Worm (Caenorhabditis elegans) whole organism, L1 larva: ENCODE measurements around the gene str-102.

Experiments used
- C04F5.9 ChIP-seq: sonication (generic microtip); optimal IDR thresholded peaks from 2 replicates; lab custom pipeline; 2016; ENCODE audit warnings: missing genetic modification characterization, missing compliant biosample characterization
- C34B4.2 ChIP-seq: sonication (generic microtip); optimal IDR thresholded peaks from 2 replicates; lab custom pipeline; 2017; ENCODE audit warnings: mild to moderate bottlenecking, missing genetic modification characterization, missing compliant biosample characterization
- F16B12.6 ChIP-seq: fragments of 150-350 bp; optimal IDR thresholded peaks from 2 replicates; lab custom pipeline; 2014; ENCODE audit warnings: missing biosample characterization, missing genetic modification characterization
- Y116A8C.19 ChIP-seq: sonication (generic microtip); optimal IDR thresholded peaks from 2 replicates; lab custom pipeline; 2016; ENCODE audit warnings: missing compliant biosample characterization, missing genetic modification characterization, borderline replicate concordance
- alr-1 ChIP-seq: fragments of 200-800 bp; sonication (Bioruptor generic); optimal IDR thresholded peaks from 2 replicates; lab custom pipeline; 2018; ENCODE audit warnings: borderline replicate concordance, mild to moderate bottlenecking, missing genetic modification characterization, missing compliant biosample characterization
- ceh-8 ChIP-seq: fragments of 200-800 bp; sonication (Bioruptor generic); optimal IDR thresholded peaks from 2 replicates; lab custom pipeline; 2018; ENCODE audit warnings: mild to moderate bottlenecking, missing genetic modification characterization, moderate library complexity, missing compliant biosample characterization
- ceh-88 ChIP-seq: fragments of 200-800 bp; sonication (Bioruptor generic); IDR thresholded peaks from 2 replicates; pipeline ENCODE4 v1.3.6; 2022; ENCODE audit warnings: missing genetic modification characterization, missing compliant biosample characterization
- ceh-90 ChIP-seq: sonication (generic microtip); optimal IDR thresholded peaks from 2 replicates; lab custom pipeline; 2016; ENCODE audit warnings: missing genetic modification characterization, missing compliant biosample characterization
- efl-1 ChIP-seq, 4 experiments: fragments of 150-350 bp; optimal IDR thresholded peaks in 3 of 4; peaks in 1 of 4; 1 replicate in 1 of 4; 2 replicates in 3 of 4; lab custom pipeline; 2014; ENCODE audit warnings: missing biosample characterization in 2 of 4, missing genetic modification characterization in 2 of 4, missing genetic modification reagents in 2 of 4
- efl-3 ChIP-seq: fragments of 200-800 bp; sonication (Bioruptor generic); optimal IDR thresholded peaks from 2 replicates; lab custom pipeline; 2018; ENCODE audit warnings: mild to moderate bottlenecking, missing genetic modification characterization, missing compliant biosample characterization
- elt-2 ChIP-seq: sonication (generic microtip); optimal IDR thresholded peaks from 2 replicates; lab custom pipeline; 2016; ENCODE audit warnings: missing genetic modification characterization, mild to moderate bottlenecking, inconsistent platforms, missing compliant biosample characterization, missing genetic modification reagents
- elt-3 ChIP-seq, 6 experiments: fragments of 150-350 bp in 1 of 6; sonication (generic microtip); optimal IDR thresholded peaks; 2 replicates each; lab custom pipeline; 2017 to 2018; ENCODE audit warnings: missing biosample characterization in 6 of 6, missing genetic modification characterization in 6 of 6, inconsistent platforms in 1 of 6
- ets-5 ChIP-seq: fragments of 200-800 bp; sonication (Bioruptor generic); IDR thresholded peaks from 2 replicates; pipeline ENCODE4 v1.3.6; 2022; ENCODE audit warnings: missing genetic modification characterization, missing compliant biosample characterization
- fkh-10 ChIP-seq: sonication (generic microtip); optimal IDR thresholded peaks from 2 replicates; lab custom pipeline; 2017; ENCODE audit warnings: missing biosample characterization, missing genetic modification reagents, missing genetic modification characterization
- fkh-4 ChIP-seq: sonication (generic microtip); optimal IDR thresholded peaks from 2 replicates; lab custom pipeline; 2016; ENCODE audit warnings: missing compliant biosample characterization, missing genetic modification characterization, borderline replicate concordance
- jun-1 ChIP-seq: fragments of 150-350 bp; optimal IDR thresholded peaks from 2 replicates; lab custom pipeline; 2014; ENCODE audit warnings: missing biosample characterization, missing genetic modification reagents, missing genetic modification characterization
- lin-13 ChIP-seq: fragments of 150-350 bp; optimal IDR thresholded peaks from 2 replicates; lab custom pipeline; 2014; ENCODE audit warnings: missing biosample characterization, missing genetic modification reagents, missing genetic modification characterization
- lin-14 ChIP-seq: fragments of 200-800 bp; sonication (Bioruptor generic); optimal IDR thresholded peaks from 2 replicates; lab custom pipeline; 2018; ENCODE audit warnings: mild to moderate bottlenecking, missing genetic modification characterization, moderate library complexity, missing compliant biosample characterization
- lin-35 ChIP-seq, 2 experiments: fragments of 150-350 bp; optimal IDR thresholded peaks; 2 replicates each; lab custom pipeline; 2014; ENCODE audit warnings: missing biosample characterization in 2 of 2, missing genetic modification characterization in 2 of 2, missing genetic modification reagents in 2 of 2
- mab-9 ChIP-seq: fragments of 200-800 bp; sonication (Bioruptor generic); IDR thresholded peaks from 2 replicates; pipeline ENCODE4 v1.3.6; 2022; ENCODE audit warnings: missing genetic modification reagents, missing genetic modification characterization, missing compliant biosample characterization
- mdl-1 ChIP-seq, 2 experiments: fragments of 150-350 bp; optimal IDR thresholded peaks; 2 replicates each; lab custom pipeline; 2014 to 2017; ENCODE audit warnings: missing biosample characterization in 2 of 2, missing genetic modification characterization in 2 of 2, inconsistent platforms in 1 of 2
- nhr-11 ChIP-seq: fragments of 150-350 bp; optimal IDR thresholded peaks from 2 replicates; lab custom pipeline; 2014; ENCODE audit warnings: missing biosample characterization, missing genetic modification characterization
- nhr-19 ChIP-seq: fragments of 200-800 bp; sonication (Bioruptor generic); conservative IDR thresholded peaks from 2 replicates; pipeline ENCODE4 v1.3.6; 2022; ENCODE audit warnings: missing genetic modification characterization, missing compliant biosample characterization
- nhr-20 ChIP-seq: sonication (generic microtip); optimal IDR thresholded peaks from 2 replicates; lab custom pipeline; 2016; ENCODE audit warnings: mild to moderate bottlenecking, missing genetic modification characterization, missing compliant biosample characterization
- nhr-85 ChIP-seq: sonication (generic microtip); peaks from one replicate; lab custom pipeline; 2016; ENCODE audit warnings: missing genetic modification characterization, inconsistent platforms, missing compliant biosample characterization
- nhr-90 ChIP-seq: sonication (generic microtip); optimal IDR thresholded peaks from 2 replicates; lab custom pipeline; 2016; ENCODE audit warnings: mild to moderate bottlenecking, missing genetic modification characterization, missing compliant biosample characterization; ENCODE audit not compliant: poor library complexity
- pag-3 ChIP-seq: sonication (generic microtip); optimal IDR thresholded peaks from 2 replicates; lab custom pipeline; 2017; ENCODE audit warnings: missing genetic modification characterization, mild to moderate bottlenecking, missing compliant biosample characterization, antibody characterized with exemption, borderline replicate concordance; ENCODE audit not compliant: insufficient read depth
- pax-3 ChIP-seq: fragments of 200-800 bp; sonication (Bioruptor generic); optimal IDR thresholded peaks from 2 replicates; lab custom pipeline; 2018; ENCODE audit warnings: mild to moderate bottlenecking, missing genetic modification characterization, moderate library complexity, missing compliant biosample characterization
- pqm-1 ChIP-seq: sonication (generic microtip); optimal IDR thresholded peaks from 3 replicates; lab custom pipeline; 2017; ENCODE audit warnings: missing biosample characterization, missing genetic modification characterization
- skn-1 ChIP-seq: fragments of 150-350 bp; optimal IDR thresholded peaks from 2 replicates; lab custom pipeline; 2014; ENCODE audit warnings: missing biosample characterization, missing genetic modification characterization
- sox-4 ChIP-seq: sonication (generic microtip); optimal IDR thresholded peaks from 2 replicates; lab custom pipeline; 2016; ENCODE audit warnings: missing genetic modification characterization, missing compliant biosample characterization
- sptf-1 ChIP-seq: fragments of 150-350 bp; optimal IDR thresholded peaks from 2 replicates; lab custom pipeline; 2014; ENCODE audit warnings: missing biosample characterization, missing genetic modification characterization
- sup-37 ChIP-seq: fragments of 200-800 bp; sonication (Bioruptor generic); optimal IDR thresholded peaks from 2 replicates; lab custom pipeline; 2018; ENCODE audit warnings: mild to moderate bottlenecking, missing genetic modification characterization, missing compliant biosample characterization
- tlp-1 ChIP-seq: fragments of 150-350 bp; optimal IDR thresholded peaks from 2 replicates; lab custom pipeline; 2014; ENCODE audit warnings: missing biosample characterization, missing genetic modification characterization
- unc-30 ChIP-seq: sonication (generic microtip); optimal IDR thresholded peaks from 2 replicates; lab custom pipeline; 2017; ENCODE audit warnings: missing biosample characterization, missing genetic modification characterization
- unc-62 ChIP-seq: fragments of 150-350 bp; optimal IDR thresholded peaks from 2 replicates; lab custom pipeline; 2014; ENCODE audit warnings: missing biosample characterization, missing genetic modification reagents, missing genetic modification characterization
- unc-86 ChIP-seq: sonication (generic microtip); optimal IDR thresholded peaks from 2 replicates; lab custom pipeline; 2016; ENCODE audit warnings: missing genetic modification characterization, missing compliant biosample characterization
- unc-98 ChIP-seq: fragments of 200-800 bp; sonication (Bioruptor generic); IDR thresholded peaks from 2 replicates; pipeline ENCODE4 v1.3.6; 2022; ENCODE audit warnings: missing genetic modification characterization, missing compliant biosample characterization
- vab-15 ChIP-seq: sonication (generic microtip); optimal IDR thresholded peaks from 2 replicates; lab custom pipeline; 2017; ENCODE audit warnings: missing genotype, mild to moderate bottlenecking, missing genetic modification characterization, missing compliant biosample characterization

str-102 gene

ce11 chrV:15384733-15385132 lies at the start of gene str-102:
Gene str-102 (plus strand): TSS chrV:15385033.
- TF ChIP-seq jun-1 (tag; lab: Kevin White, UChicago) (no peak), ceh-8 (GFP tag; lab: Kevin White, UChicago) (peak; percentile 72)

- TF ChIP-seq pax-3 (tag; lab: Kevin White, UChicago) (peak; percentile 21), unc-98 (no peak)
Measured at ce11 chrV:15337405-15337804, 47.4 kb upstream of the str-102 start, which contains the start of gene wrt-7. Gene wrt-7 (minus strand): TSS chrV:15337505.

- TF ChIP-seq efl-1 (optimal IDR thresholded peaks at IDR 0.05; lab: Kevin White, UChicago) (no peak), efl-1 (GFP tag; optimal IDR thresholded peaks at IDR 0.05 in 1 of 2; lab: Kevin White, UChicago) (no peak), fkh-4 (no peak), lin-35 (GFP tag; optimal IDR thresholded peaks at IDR 0.05; lab: Kevin White, UChicago) (no peak), tlp-1 (no peak), ets-5 (GFP tag; lab: Robert Waterston, UW) (no peak)
Measured at ce11 chrV:15339363-15339762, 45.5 kb upstream of the str-102 start, which contains the start of gene clec-228. Gene clec-228 (minus strand): TSS chrV:15339463.

ce11 chrV:15341404-15341803 lies 43.4 kb upstream of the str-102 start, which contains the start of gene clec-229:
Gene clec-229 (minus strand): TSS chrV:15341504.
- TF ChIP-seq mab-9 (GFP tag; lab: Robert Waterston, UW) (no peak), efl-3 (GFP tag; lab: Kevin White, UChicago) (no peak), nhr-85 (no peak), fkh-10 (GFP tag; lab: Kevin White, UChicago) (no peak), vab-15 (tag; lab: Kevin White, UChicago) (no peak), unc-30 (tag; lab: Kevin White, UChicago) (no peak), sptf-1 (no peak), unc-98 (no peak), nhr-90 (tag; lab: Kevin White, UChicago) (no peak), skn-1 (tag; lab: Kevin White, UChicago) (no peak), ceh-90 (tag; lab: Kevin White, UChicago) (no peak), ceh-8 (GFP tag; lab: Kevin White, UChicago) (no peak), Y116A8C.19 (tag; lab: Kevin White, UChicago) (no peak), nhr-19 (GFP tag; lab: Robert Waterston, UW) (no peak), nhr-11 (tag; lab: Kevin White, UChicago) (no peak)

- TF ChIP-seq fkh-4 (no peak), C04F5.9 (tag; lab: Kevin White, UChicago) (no peak), unc-30 (tag; lab: Kevin White, UChicago) (no peak), nhr-20 (tag; lab: Kevin White, UChicago) (no peak), ceh-88 (no peak), elt-3 (tag; optimal IDR thresholded peaks at IDR 0.05; lab: Kevin White, UChicago) (no peak), alr-1 (no peak), C34B4.2 (no peak), unc-86 (tag; lab: Kevin White, UChicago) (no peak), lin-14 (GFP tag; lab: Kevin White, UChicago) (no peak), pag-3 (no peak), sox-4 (tag; lab: Kevin White, UChicago) (no peak), pqm-1 (tag; lab: Kevin White, UChicago) (no peak), efl-3 (GFP tag; lab: Kevin White, UChicago) (no peak), sup-37 (GFP tag; lab: Kevin White, UChicago) (no peak), unc-62 (GFP tag; lab: Kevin White, UChicago) (no peak), lin-13 (GFP tag; lab: Kevin White, UChicago) (no peak), elt-2 (tag; lab: Kevin White, UChicago) (no peak), F16B12.6 (tag; lab: Kevin White, UChicago) (no peak), mdl-1 (tag; optimal IDR thresholded peaks at IDR 0.05; lab: Kevin White, UChicago) (no peak)
Measured at ce11 chrV:15344481-15344880, 40.4 kb upstream of the str-102 start, which contains the start of gene wrt-8. Gene wrt-8 (minus strand): TSS chrV:15344581.
